Worm (Caenorhabditis elegans): ENCODE measurements around the gene srv-10.
A peak's percentile ranks its signal among the peaks of the same experiment; 100 is the strongest.

Gene srv-10

ce11 chrV:13406032-13406431 lies 17.7 kb upstream of the srv-10 start, which contains the start of gene cutl-1:
TSS of gene cutl-1 (minus strand) at chrV:13406114.
- no peak for TF ChIP-seq ama-1 (optimal IDR thresholded peaks at IDR 0.05)
- no peak for TF ChIP-seq R02D3.7 (tag; optimal IDR thresholded peaks at IDR 0.05)
- no peak for TF ChIP-seq egl-27 (tag; optimal IDR thresholded peaks at IDR 0.05)
- TF ChIP-seq lsy-2 (tag; optimal IDR thresholded peaks at IDR 0.05) = peak in 1 of 2 experiments; percentile 32

DNA sequence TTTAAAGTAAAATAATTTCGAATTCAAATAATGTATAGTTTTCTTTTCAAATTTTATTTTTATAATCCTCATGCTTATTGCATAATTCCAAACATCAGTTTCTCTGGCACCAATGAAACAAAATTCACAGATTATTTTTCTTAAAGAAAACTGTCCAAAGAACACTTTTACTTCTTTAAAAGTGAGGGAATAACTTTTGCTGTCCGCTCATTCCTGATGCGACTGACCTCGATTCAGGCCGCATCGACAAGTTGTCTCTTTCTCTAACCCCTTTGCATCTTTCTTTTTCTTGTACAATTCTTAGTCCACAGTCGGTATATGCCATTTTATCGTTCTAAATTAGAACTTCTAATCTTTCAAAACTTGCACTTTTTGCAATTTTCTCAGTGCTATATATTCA lies 17.2 kb upstream of the srv-10 start, which contains the start of gene F53F1.2:
Gene F53F1.2, plus strand, starts transcription at position 306 of the 400 bp plus-strand sequence.
- TF ChIP-seq nhr-77 (tag; optimal IDR thresholded peaks at IDR 0.05) (no peak), blmp-1 (tag; optimal IDR thresholded peaks at IDR 0.05; ENCODE audit: insufficient read depth) (peak; percentile 80)

DNA sequence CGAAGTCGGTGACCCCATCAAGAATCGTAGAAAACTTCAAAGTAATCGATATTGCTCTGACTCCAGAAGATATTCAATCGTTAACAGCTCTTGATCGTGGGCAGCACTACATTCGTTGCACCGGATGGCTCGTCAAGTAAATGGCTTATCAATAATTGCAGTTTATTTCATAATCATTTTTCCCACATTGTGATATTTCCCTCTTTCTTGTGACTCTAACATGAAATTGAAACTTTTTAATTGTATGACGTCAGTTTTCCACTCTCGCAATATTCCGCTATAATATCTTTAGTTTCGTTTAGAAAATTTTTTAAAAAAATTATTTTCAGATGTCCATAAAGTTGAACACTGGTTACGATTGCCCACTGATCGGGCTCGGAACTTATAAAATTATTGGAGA lies 15.8 kb upstream of the srv-10 start, which contains the start of gene F53F1.3:
Gene F53F1.3, plus strand, starts transcription at position 330 of the 400 bp plus-strand sequence.
- TF ChIP-seq nhr-6 (tag; optimal IDR thresholded peaks at IDR 0.05) = no peak
- TF ChIP-seq fos-1 (tag; optimal IDR thresholded peaks at IDR 0.05) = peak; percentile 67

- TF ChIP-seq ztf-11 (tag; optimal IDR thresholded peaks at IDR 0.05) = no peak
- no peak for TF ChIP-seq nhr-12 (tag; optimal IDR thresholded peaks at IDR 0.05)
- TF ChIP-seq unc-39 (tag; optimal IDR thresholded peaks at IDR 0.05) = no peak
- TF ChIP-seq sma-3 (GFP tag; optimal IDR thresholded peaks at IDR 0.05) = no peak
- no peak for TF ChIP-seq blmp-1 (tag; optimal IDR thresholded peaks at IDR 0.05; ENCODE audit: insufficient read depth)
- TF ChIP-seq ztf-4 (tag; optimal IDR thresholded peaks at IDR 0.05) = no peak
- TF ChIP-seq lin-11 (tag; optimal IDR thresholded peaks at IDR 0.05) = no peak
- no peak for TF ChIP-seq C34F6.9 (tag; optimal IDR thresholded peaks at IDR 0.05)
- TF ChIP-seq ama-1 (optimal IDR thresholded peaks at IDR 0.05) = no peak
- no peak for TF ChIP-seq nhr-129 (tag; optimal IDR thresholded peaks at IDR 0.05)
- no peak for TF ChIP-seq sma-9 (GFP tag; optimal IDR thresholded peaks at IDR 0.05)
- no peak for TF ChIP-seq sma-9 (tag; optimal IDR thresholded peaks at IDR 0.05)
- TF ChIP-seq nhr-10 (tag; optimal IDR thresholded peaks at IDR 0.05) = no peak
- TF ChIP-seq nhr-237 (tag; optimal IDR thresholded peaks at IDR 0.05) = no peak
- no peak for TF ChIP-seq elt-3 (tag; optimal IDR thresholded peaks at IDR 0.05)
- TF ChIP-seq peb-1 (tag; optimal IDR thresholded peaks at IDR 0.05) = no peak
- TF ChIP-seq dmd-4 (tag; optimal IDR thresholded peaks at IDR 0.05) = no peak
- TF ChIP-seq ceh-82 (tag; optimal IDR thresholded peaks at IDR 0.05) = no peak
Observed at ce11 chrV:13408440-13408839, 15.3 kb upstream of the srv-10 start.

- TF ChIP-seq sma-3 (GFP tag; optimal IDR thresholded peaks at IDR 0.05) (peak; percentile 36), gmeb-1 (tag; optimal IDR thresholded peaks at IDR 0.05) (peak; percentile 82), lsy-2 (tag; optimal IDR thresholded peaks at IDR 0.05) (peak in 1 of 2 experiments; percentile 50), unc-55 (GFP tag; optimal IDR thresholded peaks at IDR 0.05) (no peak), skn-1 (tag; optimal IDR thresholded peaks at IDR 0.05) (no peak), nhr-25 (tag; optimal IDR thresholded peaks at IDR 0.05) (peak; percentile 36), sma-9 (GFP tag; optimal IDR thresholded peaks at IDR 0.05) (peak; percentile 34), sma-9 (tag; optimal IDR thresholded peaks at IDR 0.05) (no peak), mab-5 (tag; optimal IDR thresholded peaks at IDR 0.05) (no peak), C34F6.9 (tag; optimal IDR thresholded peaks at IDR 0.05) (peak; percentile 9)
Observed at ce11 chrV:13409089-13409488, 14.6 kb upstream of the srv-10 start.

ce11 chrV:13410688-13411087 lies 13.0 kb upstream of the srv-10 start, which contains the start of gene F53F1.4:
TSS of gene F53F1.4 (plus strand) at chrV:13411077.
- TF ChIP-seq nhr-77 (tag; optimal IDR thresholded peaks at IDR 0.05) = no peak
- TF ChIP-seq nhr-25 (tag; optimal IDR thresholded peaks at IDR 0.05) = peak; percentile 60
- TF ChIP-seq fos-1 (tag; optimal IDR thresholded peaks at IDR 0.05) = no peak
- TF ChIP-seq R02D3.7 (tag; optimal IDR thresholded peaks at IDR 0.05) = no peak
- no peak for TF ChIP-seq aly-2 (tag; optimal IDR thresholded peaks at IDR 0.05)
- TF ChIP-seq blmp-1 (tag; optimal IDR thresholded peaks at IDR 0.05; ENCODE audit: insufficient read depth) = peak; percentile 30

All from whole organism, L2 larva.